Worm (Caenorhabditis elegans): ENCODE data around the gene mam-4.
A peak's percentile ranks its signal among the peaks of the same experiment; 100 is the strongest.
"Not testable (repeated sequence)": the region's sequence is repeated elsewhere in the genome, so short reads cannot be mapped to it uniquely, and the experiment has no call there.

mam-4 gene

DNA sequence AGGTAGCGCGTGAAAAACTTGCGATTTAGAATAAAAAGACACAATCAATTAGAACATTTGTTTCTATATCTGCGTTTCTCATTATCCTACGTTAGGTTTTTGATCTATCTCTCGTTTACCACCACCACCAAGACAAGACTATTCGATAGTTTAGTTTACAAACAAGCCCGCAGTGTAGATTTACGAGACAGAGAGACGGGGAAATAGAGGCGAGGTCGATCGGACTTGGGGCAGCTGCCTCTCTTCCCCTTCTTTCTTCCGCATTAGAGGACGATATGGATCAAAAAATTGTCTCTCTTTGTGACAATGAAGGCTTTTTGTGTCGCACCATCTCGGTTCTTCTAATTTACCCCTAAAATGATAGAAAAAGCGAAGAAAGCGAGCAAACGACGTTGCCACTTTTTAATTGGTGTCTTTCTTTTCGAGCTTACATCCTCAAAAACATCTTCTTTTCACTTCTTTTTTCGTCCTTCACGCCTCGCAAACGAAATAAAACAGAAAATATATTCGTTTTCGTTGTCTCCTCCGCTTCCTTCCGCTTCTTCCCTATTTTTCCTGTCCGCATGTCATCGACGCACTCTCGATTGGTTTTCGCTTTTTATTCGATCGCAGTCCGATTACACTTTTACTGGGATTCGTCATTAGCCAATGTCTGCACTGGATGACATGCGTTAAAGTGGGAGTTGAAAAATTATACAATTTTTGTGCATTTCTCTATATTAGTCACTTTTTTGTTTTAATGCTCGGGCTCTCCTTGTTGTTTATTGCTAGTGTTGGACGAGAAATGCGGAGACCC, 33.7 kb downstream of the mam-4 start (continued):
- TF ChIP-seq ceh-8 (GFP tag; optimal IDR thresholded peaks at IDR 0.05): no peak
- TF ChIP-seq nhr-12 (tag; optimal IDR thresholded peaks at IDR 0.05): no peak
- no peak for TF ChIP-seq elt-2 (tag; optimal IDR thresholded peaks at IDR 0.05)
- no peak for TF ChIP-seq xbp-1 (tag; optimal IDR thresholded peaks at IDR 0.05)
- TF ChIP-seq swsn-7 (tag; optimal IDR thresholded peaks at IDR 0.05): no peak
- no peak for TF ChIP-seq pqm-1 (tag; optimal IDR thresholded peaks at IDR 0.05)
- no peak for TF ChIP-seq nhr-19 (GFP tag; conservative IDR thresholded peaks at IDR 0.05)
- TF ChIP-seq zag-1 (tag; optimal IDR thresholded peaks at IDR 0.05): no peak
- no peak for TF ChIP-seq ceh-63 (GFP tag; optimal IDR thresholded peaks at IDR 0.05)
- peak in 1 of 3 experiments; percentile 8 for TF ChIP-seq ceh-82 (tag; optimal IDR thresholded peaks at IDR 0.05)
- TF ChIP-seq skn-1 (tag; optimal IDR thresholded peaks at IDR 0.05): no peak
- TF ChIP-seq C34B4.2 (tag; optimal IDR thresholded peaks at IDR 0.05): no peak
- no peak for TF ChIP-seq egl-13 (tag; optimal IDR thresholded peaks at IDR 0.05)
- TF ChIP-seq ama-1 (optimal IDR thresholded peaks at IDR 0.05): no peak
- peak in 1 of 2 experiments; percentile 11 for TF ChIP-seq lsy-2 (tag; optimal IDR thresholded peaks at IDR 0.05)
- peak; percentile 21 for TF ChIP-seq irx-1 (tag; optimal IDR thresholded peaks at IDR 0.05)
- no peak for TF ChIP-seq lin-15B (tag; optimal IDR thresholded peaks at IDR 0.05)
- TF ChIP-seq fkh-8 (tag; optimal IDR thresholded peaks at IDR 0.05): no peak
- TF ChIP-seq ztf-4 (tag; optimal IDR thresholded peaks at IDR 0.05): no peak
- TF ChIP-seq nhr-11 (tag; optimal IDR thresholded peaks at IDR 0.05): no peak
- TF ChIP-seq nhr-71 (tag; optimal IDR thresholded peaks at IDR 0.05): no peak
- no peak for TF ChIP-seq nhr-237 (tag; optimal IDR thresholded peaks at IDR 0.05)
- TF ChIP-seq tbx-2 (tag; optimal IDR thresholded peaks at IDR 0.05): no peak
- no peak for TF ChIP-seq mef-2 (tag; optimal IDR thresholded peaks at IDR 0.05)
- TF ChIP-seq sup-37 (GFP tag; optimal IDR thresholded peaks at IDR 0.05): no peak
- no peak for TF ChIP-seq hlh-4 (tag; optimal IDR thresholded peaks at IDR 0.05)
- peak; percentile 5 for TF ChIP-seq unc-130 (tag; optimal IDR thresholded peaks at IDR 0.05)
- no peak for TF ChIP-seq fkh-4 (tag; optimal IDR thresholded peaks at IDR 0.05; ENCODE audit: borderline replicate concordance)
- no peak for TF ChIP-seq efl-3 (GFP tag; optimal IDR thresholded peaks at IDR 0.05)
- TF ChIP-seq alr-1 (tag; optimal IDR thresholded peaks at IDR 0.05; ENCODE audit: borderline replicate concordance): no peak
- TF ChIP-seq aly-2 (tag; optimal IDR thresholded peaks at IDR 0.05): no peak
- peak; percentile 3 to 19 for TF ChIP-seq efl-1 (optimal IDR thresholded peaks at IDR 0.05)
- TF ChIP-seq efl-1 (GFP tag; optimal IDR thresholded peaks at IDR 0.05 in 1 of 2): no peak
- TF ChIP-seq nhr-20 (tag; optimal IDR thresholded peaks at IDR 0.05): peak; percentile 62

DNA sequence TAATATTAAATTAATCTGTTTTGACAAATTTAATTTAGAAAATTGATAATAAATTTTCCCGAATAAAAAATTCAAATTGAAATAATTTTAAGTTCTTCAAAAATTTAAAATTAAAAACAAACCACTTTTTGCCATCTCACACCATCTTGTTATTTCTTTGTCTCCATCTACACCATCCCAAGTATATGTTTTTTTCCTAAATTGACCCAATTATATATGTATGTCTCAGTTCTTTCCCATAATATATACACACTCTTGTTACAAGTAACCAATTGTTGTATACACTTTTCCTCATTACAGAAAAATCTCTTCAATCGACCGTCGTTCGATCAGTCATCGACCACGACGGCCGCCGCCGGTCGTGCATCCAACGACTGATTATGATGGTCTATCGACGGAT, 34.3 kb downstream of the mam-4 start, which contains the start of gene gly-20:
gly-20 (plus strand) TSS at position 301 of the 400 bp plus-strand sequence.
- TF ChIP-seq lir-3 (tag; optimal IDR thresholded peaks at IDR 0.05; ENCODE audit: poor library complexity) (no peak), ceh-8 (GFP tag; optimal IDR thresholded peaks at IDR 0.05) (no peak), F16B12.6 (tag; optimal IDR thresholded peaks at IDR 0.05) (no peak), snpc-4 (tag; optimal IDR thresholded peaks at IDR 0.05) (no peak), ets-5 (GFP tag; IDR thresholded peaks at IDR 0.05) (no peak), lsy-2 (tag; optimal IDR thresholded peaks at IDR 0.05) (no peak), Y116A8C.19 (tag; optimal IDR thresholded peaks at IDR 0.05; ENCODE audit: borderline replicate concordance) (no peak), sptf-1 (tag; optimal IDR thresholded peaks at IDR 0.05) (no peak), hpl-2 (GFP tag; optimal IDR thresholded peaks at IDR 0.05) (no peak)

DNA sequence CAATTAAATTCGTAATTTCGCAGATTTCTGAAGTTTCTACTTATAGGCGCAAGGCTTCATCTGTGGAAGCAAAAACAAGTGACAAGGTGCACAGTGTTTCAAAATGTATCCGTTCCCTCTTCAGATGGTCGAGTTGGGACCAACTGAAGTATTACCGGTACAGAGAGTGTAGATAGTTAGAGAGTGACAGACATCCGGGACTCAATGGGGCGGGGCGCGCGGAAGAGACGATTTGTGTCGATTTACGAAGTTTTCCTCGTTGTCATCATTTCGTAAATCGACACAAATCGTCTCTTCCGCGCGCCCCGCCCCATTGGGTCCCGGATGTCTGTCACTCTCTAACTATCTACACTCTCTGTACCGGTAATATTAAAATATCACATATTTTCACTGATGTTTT, 38.2 kb downstream of the mam-4 start, which contains the start of gene C03E10.3:
C03E10.3 (plus strand) TSS at position 301 of the 400 bp plus-strand sequence.
- TF ChIP-seq efl-1 (optimal IDR thresholded peaks at IDR 0.05): not testable (repeated sequence)
- peak in 1 of 2 experiments; percentile 40 for TF ChIP-seq efl-1 (GFP tag; optimal IDR thresholded peaks at IDR 0.05 in 1 of 2)

Measured in whole organism, L1 larva.